Fruit fly (Drosophila melanogaster) whole organism, embryonic: ENCODE results near the gene Irbp.
A peak's percentile ranks its signal among the peaks of the same experiment; 100 is the strongest.

Experiments
- Atf-2 ChIP-seq: fragments of 200-800 bp; sonication (Bioruptor generic); optimal IDR thresholded peaks from 2 replicates; lab custom pipeline; 2016; ENCODE audit warnings: missing biosample characterization, missing genetic modification characterization
- Atf3 ChIP-seq: fragments of 200-800 bp; sonication (Bioruptor generic); optimal IDR thresholded peaks from 3 replicates; lab custom pipeline; 2016; ENCODE audit warnings: missing biosample characterization, missing genetic modification characterization
- CG1024 ChIP-seq: fragments of 200-800 bp; sonication (Bioruptor generic); IDR thresholded peaks from 2 replicates; pipeline ENCODE4 v1.3.6; 2022; ENCODE audit warnings: missing biosample characterization, missing genetic modification characterization
- CG10274 ChIP-seq: fragments of 200-800 bp; sonication (Bioruptor generic); optimal IDR thresholded peaks from 3 replicates; lab custom pipeline; 2017; ENCODE audit warnings: missing biosample characterization, mild to moderate bottlenecking, missing genetic modification characterization
- CG10959 ChIP-seq: fragments of 200-800 bp; sonication (Bioruptor generic); IDR thresholded peaks from 2 replicates; pipeline ENCODE4 v1.3.6; 2022; ENCODE audit warnings: missing biosample characterization, missing genetic modification characterization
- CG12391 ChIP-seq: fragments of 200-800 bp; sonication (Bioruptor generic); optimal IDR thresholded peaks from 3 replicates; lab custom pipeline; 2018; ENCODE audit warnings: missing biosample characterization, mild to moderate bottlenecking, missing genetic modification characterization, moderate library complexity
- CG17361 ChIP-seq: fragments of 200-800 bp; sonication (Bioruptor generic); IDR thresholded peaks from 3 replicates; pipeline ENCODE4 v1.3.6; 2022; ENCODE audit warnings: missing biosample characterization, missing genetic modification characterization
- CG17385 ChIP-seq: fragments of 200-800 bp; sonication (Bioruptor generic); optimal IDR thresholded peaks from 3 replicates; lab custom pipeline; 2018; ENCODE audit warnings: missing biosample characterization, mild to moderate bottlenecking, missing genetic modification characterization
- CG17912 ChIP-seq: fragments of 200-800 bp; sonication (Bioruptor generic); optimal IDR thresholded peaks from 2 replicates; lab custom pipeline; 2018; ENCODE audit warnings: missing biosample characterization, mild to moderate bottlenecking, missing genetic modification characterization
- CG2120 ChIP-seq: fragments of 200-800 bp; sonication (Bioruptor generic); optimal IDR thresholded peaks from 3 replicates; lab custom pipeline; 2016; ENCODE audit warnings: missing biosample characterization, missing genetic modification characterization
- CG2129 ChIP-seq: fragments of 200-800 bp; sonication (Bioruptor generic); IDR thresholded peaks from 2 replicates; pipeline ENCODE4 v1.3.6; 2022; ENCODE audit warnings: missing biosample characterization, missing genetic modification characterization; ENCODE audit not compliant: partially characterized antibody
- CG30403 ChIP-seq: fragments of 200-800 bp; sonication (Bioruptor generic); optimal IDR thresholded peaks from 3 replicates; lab custom pipeline; 2016; ENCODE audit warnings: missing biosample characterization, missing genetic modification characterization
- CG3065 ChIP-seq: fragments of 200-800 bp; sonication (Bioruptor generic); optimal IDR thresholded peaks from 2 replicates; lab custom pipeline; 2016; ENCODE audit warnings: missing biosample characterization, missing genetic modification characterization
- CG32767 ChIP-seq: fragments of 200-800 bp; sonication (Bioruptor generic); IDR thresholded peaks from 2 replicates; pipeline ENCODE4 v1.3.6; 2022; ENCODE audit warnings: missing biosample characterization, missing genetic modification characterization
- CG3407 ChIP-seq: fragments of 200-800 bp; sonication (Bioruptor generic); optimal IDR thresholded peaks from 2 replicates; lab custom pipeline; 2018; ENCODE audit warnings: missing biosample characterization, mild to moderate bottlenecking, missing genetic modification characterization
- CG5180 ChIP-seq: fragments of 200-800 bp; sonication (Bioruptor generic); optimal IDR thresholded peaks from 3 replicates; lab custom pipeline; 2017; ENCODE audit warnings: missing biosample characterization, missing genetic modification characterization, mild to moderate bottlenecking, moderate library complexity, missing genetic modification reagents
- CG6765 ChIP-seq: fragments of 200-800 bp; sonication (Bioruptor generic); optimal IDR thresholded peaks from 3 replicates; lab custom pipeline; 2017; ENCODE audit warnings: missing biosample characterization, mild to moderate bottlenecking, missing genetic modification characterization
- CG7357 ChIP-seq: fragments of 200-800 bp; sonication (Bioruptor generic); IDR thresholded peaks from 3 replicates; pipeline ENCODE4 v1.3.6; 2022; ENCODE audit warnings: missing biosample characterization, missing genetic modification characterization
- CG8359 ChIP-seq: fragments of 200-800 bp; sonication (Bioruptor generic); optimal IDR thresholded peaks from 2 replicates; lab custom pipeline; 2017; ENCODE audit warnings: missing biosample characterization, mild to moderate bottlenecking, missing genetic modification characterization, borderline replicate concordance
- CG9609 ChIP-seq: fragments of 200-800 bp; sonication (Bioruptor generic); optimal IDR thresholded peaks from 3 replicates; lab custom pipeline; 2016; ENCODE audit warnings: missing biosample characterization, missing genetic modification characterization
- D19A ChIP-seq: fragments of 200-800 bp; optimal IDR thresholded peaks from 3 replicates; lab custom pipeline; 2019; ENCODE audit warnings: missing biosample characterization, mild to moderate bottlenecking, missing genetic modification characterization, moderate library complexity
- Dad ChIP-seq: fragments of 200-800 bp; sonication (Bioruptor generic); optimal IDR thresholded peaks from 3 replicates; lab custom pipeline; 2016; ENCODE audit warnings: missing biosample characterization, missing genetic modification characterization
- Dek ChIP-seq: fragments of 200-800 bp; sonication (Bioruptor generic); optimal IDR thresholded peaks from 3 replicates; lab custom pipeline; 2019; ENCODE audit warnings: missing biosample characterization, mild to moderate bottlenecking, missing genetic modification characterization, moderate library complexity
- ERR ChIP-seq: fragments of 200-800 bp; sonication (Bioruptor generic); optimal IDR thresholded peaks from 2 replicates; lab custom pipeline; 2016; ENCODE audit warnings: missing biosample characterization, missing genetic modification characterization
- Eip74EF ChIP-seq, 2 experiments: fragments of 200-800 bp in 1 of 2; fragments of >200 bp in 1 of 2; sonication (Bioruptor generic) in 1 of 2; optimal IDR thresholded peaks; 2 replicates each; lab custom pipeline; 2017 to 2019; ENCODE audit warnings: missing biosample characterization in 2 of 2, missing genetic modification characterization in 2 of 2, mild to moderate bottlenecking in 1 of 2, moderate library complexity in 1 of 2
- Elba2 ChIP-seq: fragments of 200-800 bp; sonication (Bioruptor generic); optimal IDR thresholded peaks from 3 replicates; lab custom pipeline; 2016; ENCODE audit warnings: missing biosample characterization, missing genetic modification characterization
- HmgZ ChIP-seq: fragments of 200-800 bp; sonication (Bioruptor generic); optimal IDR thresholded peaks from 2 replicates; lab custom pipeline; 2018; ENCODE audit warnings: missing biosample characterization, mild to moderate bottlenecking, missing genetic modification characterization
- Hr39 ChIP-seq: fragments of >200 bp; optimal IDR thresholded peaks from 2 replicates; lab custom pipeline; 2017
- MBD-R2 ChIP-seq: fragments of 200-800 bp; sonication (Bioruptor generic); IDR thresholded peaks from 2 replicates; pipeline ENCODE4 v1.3.6; 2022; ENCODE audit warnings: missing biosample characterization, missing genetic modification characterization
- Mrtf ChIP-seq: fragments of 200-800 bp; sonication (Bioruptor generic); IDR thresholded peaks from 3 replicates; pipeline ENCODE4 v1.3.6; 2022; ENCODE audit warnings: missing biosample characterization, missing genetic modification characterization
- NC2α ChIP-seq: fragments of 200-800 bp; sonication (Bioruptor generic); optimal IDR thresholded peaks from 2 replicates; lab custom pipeline; 2016; ENCODE audit warnings: missing biosample characterization, missing genetic modification characterization
- Spps ChIP-seq: fragments of 200-800 bp; sonication (Bioruptor generic); optimal IDR thresholded peaks from 2 replicates; lab custom pipeline; 2018; ENCODE audit warnings: missing biosample characterization, mild to moderate bottlenecking, missing genetic modification characterization
- Sry-β ChIP-seq: fragments of 200-800 bp; sonication (Bioruptor generic); optimal IDR thresholded peaks from 2 replicates; lab custom pipeline; 2018; ENCODE audit warnings: missing biosample characterization, mild to moderate bottlenecking, missing genetic modification characterization, moderate library complexity
- ash1 ChIP-seq: fragments of 200-800 bp; sonication (Bioruptor generic); optimal IDR thresholded peaks from 2 replicates; lab custom pipeline; 2018; ENCODE audit warnings: missing biosample characterization, mild to moderate bottlenecking, missing genetic modification characterization
- emc ChIP-seq: fragments of 200-800 bp; sonication (Bioruptor generic); optimal IDR thresholded peaks from 2 replicates; lab custom pipeline; 2016; ENCODE audit warnings: missing biosample characterization, missing genetic modification characterization
- en ChIP-seq: fragments of 200-800 bp; sonication (Bioruptor generic); optimal IDR thresholded peaks from 2 replicates; lab custom pipeline; 2016; ENCODE audit warnings: missing biosample characterization, missing genetic modification characterization
- ewg ChIP-seq: fragments of 200-800 bp; sonication (Bioruptor generic); optimal IDR thresholded peaks from 3 replicates; lab custom pipeline; 2017; ENCODE audit warnings: mild to moderate bottlenecking, missing biosample characterization, missing genetic modification reagents, missing genetic modification characterization
- fd102C ChIP-seq: fragments of 200-800 bp; sonication (Bioruptor generic); optimal IDR thresholded peaks from 2 replicates; lab custom pipeline; 2018; ENCODE audit warnings: missing biosample characterization, mild to moderate bottlenecking, missing genetic modification characterization, moderate library complexity
- fd64A ChIP-seq: fragments of 200-800 bp; sonication (Bioruptor generic); optimal IDR thresholded peaks from 3 replicates; lab custom pipeline; 2018; ENCODE audit warnings: missing biosample characterization, mild to moderate bottlenecking, missing genetic modification characterization
- lov ChIP-seq, 2 experiments: fragments of 200-800 bp in 1 of 2; fragments of >200 bp in 1 of 2; sonication (Bioruptor generic) in 1 of 2; IDR thresholded peaks in 1 of 2; optimal IDR thresholded peaks in 1 of 2; 2 replicates in 1 of 2; 3 replicates in 1 of 2; pipeline versions ENCODE4 v1.3.6 to Lab custom; 2017 to 2022; ENCODE audit warnings: missing biosample characterization in 1 of 2, missing genetic modification characterization in 1 of 2
- onecut ChIP-seq: fragments of 200-800 bp; sonication (Bioruptor generic); IDR thresholded peaks from 2 replicates; pipeline ENCODE4 v1.3.6; 2022; ENCODE audit warnings: missing biosample characterization, missing genetic modification characterization
- pb ChIP-seq: fragments of 200-800 bp; sonication (Bioruptor generic); optimal IDR thresholded peaks from 3 replicates; lab custom pipeline; 2016; ENCODE audit warnings: missing biosample characterization, missing genetic modification characterization
- prd ChIP-seq, 3 experiments: fragments of >200 bp in 2 of 3; fragments of 200-800 bp in 1 of 3; sonication (Bioruptor generic) in 1 of 3; optimal IDR thresholded peaks in 2 of 3; IDR thresholded peaks in 1 of 3; 2 replicates in 2 of 3; 3 replicates in 1 of 3; pipeline versions ENCODE4 v1.3.6 to Lab custom; 2017 to 2022; ENCODE audit warnings: missing biosample characterization in 1 of 3, missing genetic modification characterization in 1 of 3
- pzg ChIP-seq: fragments of 200-800 bp; sonication (Bioruptor generic); optimal IDR thresholded peaks from 3 replicates; lab custom pipeline; 2018; ENCODE audit warnings: missing biosample characterization, mild to moderate bottlenecking, missing genetic modification characterization, moderate library complexity
- ro ChIP-seq: fragments of 200-800 bp; sonication (Bioruptor generic); IDR thresholded peaks from 2 replicates; pipeline ENCODE4 v1.3.6; 2022; ENCODE audit warnings: missing biosample characterization, missing genetic modification characterization
- salm ChIP-seq: fragments of 200-800 bp; sonication (Bioruptor generic); optimal IDR thresholded peaks from 2 replicates; lab custom pipeline; 2018; ENCODE audit warnings: missing biosample characterization, mild to moderate bottlenecking, missing genetic modification characterization
- sug ChIP-seq: fragments of 200-800 bp; optimal IDR thresholded peaks from 2 replicates; lab custom pipeline; 2019; ENCODE audit warnings: missing biosample characterization, mild to moderate bottlenecking, missing genetic modification characterization, moderate library complexity
- tgo ChIP-seq: fragments of 200-800 bp; sonication (Bioruptor generic); IDR thresholded peaks from 3 replicates; pipeline ENCODE4 v1.3.6; 2022; ENCODE audit warnings: missing biosample characterization, missing genetic modification characterization
- tll ChIP-seq, 2 experiments: fragments of 200-800 bp in 1 of 2; fragments of >200 bp in 1 of 2; sonication (Bioruptor generic) in 1 of 2; optimal IDR thresholded peaks; 2 replicates each; lab custom pipeline; 2017 to 2019; ENCODE audit warnings: missing biosample characterization in 2 of 2, missing genetic modification characterization in 2 of 2, mild to moderate bottlenecking in 1 of 2, moderate library complexity in 1 of 2
- ttk ChIP-seq: fragments of 200-800 bp; sonication (Bioruptor generic); IDR thresholded peaks from 2 replicates; pipeline ENCODE4 v2.1.2; 2022; ENCODE audit warnings: missing biosample characterization, missing genetic modification characterization

The Irbp gene

DNA sequence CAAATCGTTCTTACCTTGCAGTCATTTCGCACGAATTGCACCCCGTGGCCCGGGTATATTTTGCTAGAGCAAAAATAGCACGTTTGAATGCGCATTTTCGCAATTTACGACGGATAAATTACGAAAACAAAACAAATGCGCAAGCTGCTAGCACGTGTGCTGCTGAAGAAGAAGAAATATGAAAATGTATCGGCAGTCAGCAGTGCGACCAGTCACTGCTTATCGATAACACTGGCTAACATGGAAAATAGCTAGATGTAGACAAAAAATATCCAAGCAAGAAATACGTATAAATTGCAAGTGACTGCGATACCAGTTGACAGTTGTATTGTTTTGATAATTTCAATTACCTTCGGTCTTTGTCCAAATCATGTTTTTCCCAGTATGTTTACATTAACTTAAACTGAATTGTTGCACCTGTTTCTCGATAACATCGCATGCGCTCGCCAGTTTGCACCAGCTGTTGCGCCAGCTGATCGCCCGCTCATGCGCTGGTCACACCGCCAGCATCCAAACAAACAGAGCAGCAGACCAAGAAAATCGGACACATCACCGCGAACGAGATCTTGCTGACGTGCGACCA is 21.6 kb downstream of the Irbp start, which contains the start of the genes RpL24-like and CG5276 (continued):
- no peak for TF ChIP-seq Atf-2 (GFP tag; lab: Kevin White, UChicago)
- TF ChIP-seq prd (optimal IDR thresholded peaks at IDR 0.05; lab: Kevin White, UChicago), result no peak
- TF ChIP-seq prd (GFP tag; IDR thresholded peaks at IDR 0.05; lab: Robert Waterston, UW), result no peak
- peak; percentile 84 for TF ChIP-seq Sry-β (GFP tag; lab: Kevin White, UChicago)
- 0 out of 2 replicates have a peak, but pooled peaks have one; percentile 16 for TF ChIP-seq CG2129 (GFP tag; lab: Robert Waterston, UW)
- no peak for TF ChIP-seq CG9609 (GFP tag; lab: Kevin White, UChicago)
- TF ChIP-seq ttk (GFP tag; lab: Robert Waterston, UW), result no peak
- no peak for TF ChIP-seq CG2120
- TF ChIP-seq CG17385 (GFP tag; lab: Kevin White, UChicago), result peak; percentile 97
- TF ChIP-seq Hr39 (lab: Kevin White, UChicago), result no peak
- TF ChIP-seq fd64A, result no peak
- no peak for TF ChIP-seq emc
- TF ChIP-seq salm (tag; lab: Kevin White, UChicago), result no peak
- peak; percentile 54 for TF ChIP-seq HmgZ (tag; lab: Kevin White, UChicago)
- no peak for TF ChIP-seq CG6765
- no peak for TF ChIP-seq ro (GFP tag; lab: Robert Waterston, UW)
- no peak for TF ChIP-seq en
- TF ChIP-seq Dek (tag; lab: Kevin White, UChicago), result no peak
- TF ChIP-seq sug (tag; lab: Kevin White, UChicago), result peak; percentile 57
- no peak for TF ChIP-seq lov (optimal IDR thresholded peaks at IDR 0.05; lab: Kevin White, UChicago)
- no peak for TF ChIP-seq lov (GFP tag; IDR thresholded peaks at IDR 0.05; lab: Robert Waterston, UW)
- TF ChIP-seq pb (GFP tag; lab: Kevin White, UChicago), result no peak
- no peak for TF ChIP-seq CG30403 (GFP tag; lab: Kevin White, UChicago)
- TF ChIP-seq Atf3 (GFP tag; lab: Kevin White, UChicago), result no peak
- TF ChIP-seq ash1, result no peak
- TF ChIP-seq pzg, result peak; percentile 90
- TF ChIP-seq Spps (tag; lab: Kevin White, UChicago), result no peak
- TF ChIP-seq CG1024 (GFP tag; lab: Robert Waterston, UW), result no peak
- TF ChIP-seq NC2α (GFP tag; lab: Kevin White, UChicago), result no peak
- TF ChIP-seq CG17912, result no peak
- TF ChIP-seq CG17361, result no peak
- peak; percentile 94 for TF ChIP-seq MBD-R2 (GFP tag; lab: Robert Waterston, UW)
- TF ChIP-seq Dad (GFP tag; lab: Kevin White, UChicago), result no peak
- TF ChIP-seq CG5180, result no peak
- no peak for TF ChIP-seq CG32767 (GFP tag; lab: Robert Waterston, UW)
- peak; percentile 54 for TF ChIP-seq Elba2 (GFP tag; lab: Kevin White, UChicago)
- TF ChIP-seq CG12391 (tag; lab: Kevin White, UChicago), result peak; percentile 30
- TF ChIP-seq CG8359, result no peak
- TF ChIP-seq CG3407 (GFP tag; lab: Kevin White, UChicago), result no peak
- no peak for TF ChIP-seq CG10274 (GFP tag; lab: Kevin White, UChicago)
- TF ChIP-seq CG7357 (GFP tag; lab: Robert Waterston, UW), result peak; percentile 55; the same call in 1 of the 3 replicates
- peak; percentile 98 for TF ChIP-seq ewg
- TF ChIP-seq onecut, result no peak
- TF ChIP-seq fd102C (GFP tag; lab: Kevin White, UChicago), result no peak
- no peak for TF ChIP-seq tgo (GFP tag; lab: Robert Waterston, UW)
- no peak for TF ChIP-seq D19A (tag; lab: Kevin White, UChicago)
- TF ChIP-seq CG3065 (GFP tag; lab: Kevin White, UChicago), result no peak
- peak; percentile 19 to 36 for TF ChIP-seq tll (GFP tag; optimal IDR thresholded peaks at IDR 0.05; lab: Kevin White, UChicago)
- TF ChIP-seq ERR, result no peak
- TF ChIP-seq CG10959 (GFP tag; lab: Robert Waterston, UW), result no peak
- no peak for TF ChIP-seq Eip74EF (GFP tag; optimal IDR thresholded peaks at IDR 0.05; lab: Kevin White, UChicago)
- TF ChIP-seq Mrtf (GFP tag; lab: Robert Waterston, UW), result no peak
